Fruit fly (Drosophila melanogaster) whole organism, prepupa: ENCODE measurements around the gene TBC1D16.

Experiments
- CG10631 ChIP-seq: fragments of 200-800 bp; sonication (Bioruptor generic); optimal IDR thresholded peaks from 2 replicates; lab custom pipeline; 2016; ENCODE audit warnings: missing biosample characterization, missing genetic modification characterization
- CG10669 ChIP-seq: fragments of 200-800 bp; sonication (Bioruptor generic); optimal IDR thresholded peaks from 3 replicates; lab custom pipeline; 2018; ENCODE audit warnings: missing biosample characterization, mild to moderate bottlenecking, missing genetic modification characterization, moderate library complexity
- CG11294 ChIP-seq: fragments of 200-800 bp; sonication (Bioruptor generic); IDR thresholded peaks from 2 replicates; pipeline ENCODE4 v1.3.6; 2022; ENCODE audit warnings: missing biosample characterization, missing genetic modification characterization
- CG11762 ChIP-seq: fragments of 200-800 bp; sonication (Bioruptor generic); optimal IDR thresholded peaks from 3 replicates; lab custom pipeline; 2016; ENCODE audit warnings: missing biosample characterization, missing genetic modification characterization; ENCODE audit not compliant: insufficient read depth
- CG15336 ChIP-seq: fragments of 200-800 bp; sonication (Bioruptor generic); IDR thresholded peaks from 2 replicates; pipeline ENCODE4 v1.3.6; 2022; ENCODE audit warnings: missing biosample characterization, missing genetic modification characterization
- CG1621 ChIP-seq: fragments of 200-800 bp; sonication (Bioruptor generic); optimal IDR thresholded peaks from 3 replicates; lab custom pipeline; 2018; ENCODE audit warnings: missing biosample characterization, mild to moderate bottlenecking, missing genetic modification characterization
- CG34406 ChIP-seq: fragments of 200-800 bp; sonication (Bioruptor generic); optimal IDR thresholded peaks from 3 replicates; lab custom pipeline; 2016; ENCODE audit warnings: missing biosample characterization, missing genetic modification characterization
- CG3919 ChIP-seq: fragments of 200-800 bp; sonication (Bioruptor generic); optimal IDR thresholded peaks from 3 replicates; lab custom pipeline; 2016; ENCODE audit warnings: missing biosample characterization, missing genetic modification characterization
- CG4318 ChIP-seq: fragments of 200-800 bp; sonication (Bioruptor generic); optimal IDR thresholded peaks from 3 replicates; lab custom pipeline; 2017; ENCODE audit warnings: missing biosample characterization, mild to moderate bottlenecking, missing genetic modification characterization
- CG6163 ChIP-seq: fragments of 200-800 bp; sonication (Bioruptor generic); IDR thresholded peaks from 3 replicates; pipeline ENCODE4 v1.3.6; 2022; ENCODE audit warnings: missing biosample characterization, missing genetic modification characterization
- CG6276 ChIP-seq: fragments of 200-800 bp; sonication (Bioruptor generic); optimal IDR thresholded peaks from 2 replicates; lab custom pipeline; 2017; ENCODE audit warnings: missing biosample characterization, mild to moderate bottlenecking, missing genetic modification characterization
- CG6792 ChIP-seq: fragments of 200-800 bp; sonication (Bioruptor generic); optimal IDR thresholded peaks from 3 replicates; lab custom pipeline; 2016; ENCODE audit warnings: missing biosample characterization, missing genetic modification characterization
- CG6854 ChIP-seq: fragments of 200-800 bp; sonication (Bioruptor generic); optimal IDR thresholded peaks from 2 replicates; lab custom pipeline; 2017; ENCODE audit warnings: missing biosample characterization, mild to moderate bottlenecking, missing genetic modification characterization
- CG8632 ChIP-seq: fragments of 200-800 bp; sonication (Bioruptor generic); optimal IDR thresholded peaks from 3 replicates; lab custom pipeline; 2016; ENCODE audit warnings: missing biosample characterization, missing genetic modification characterization
- CG9139 ChIP-seq: fragments of 200-800 bp; sonication (Bioruptor generic); optimal IDR thresholded peaks from 3 replicates; lab custom pipeline; 2017; ENCODE audit warnings: missing biosample characterization, mild to moderate bottlenecking, missing genetic modification characterization
- Eip78C ChIP-seq: fragments of 200-800 bp; sonication (Bioruptor generic); peaks from one replicate; lab custom pipeline; 2016; ENCODE audit warnings: missing biosample characterization, missing genetic modification characterization
- Ets96B ChIP-seq: fragments of 200-800 bp; optimal IDR thresholded peaks from 2 replicates; lab custom pipeline; 2019; ENCODE audit warnings: missing biosample characterization, mild to moderate bottlenecking, missing genetic modification characterization, moderate library complexity
- Gug ChIP-seq: fragments of 200-800 bp; sonication (Bioruptor generic); IDR thresholded peaks from 2 replicates; pipeline ENCODE4 v1.3.6; 2022; ENCODE audit warnings: missing biosample characterization, missing genetic modification characterization
- Hr4 ChIP-seq: fragments of 200-800 bp; sonication (Bioruptor generic); optimal IDR thresholded peaks from 3 replicates; lab custom pipeline; 2016; ENCODE audit warnings: missing biosample characterization, missing genetic modification characterization
- OdsH ChIP-seq: fragments of 200-800 bp; sonication (Bioruptor generic); optimal IDR thresholded peaks from 3 replicates; lab custom pipeline; 2016; ENCODE audit warnings: missing biosample characterization, missing genetic modification characterization
- Smox ChIP-seq: fragments of 200-800 bp; sonication (Bioruptor generic); optimal IDR thresholded peaks from 3 replicates; lab custom pipeline; 2016; ENCODE audit warnings: missing biosample characterization, missing genetic modification characterization
- Sox102F ChIP-seq: fragments of 200-800 bp; sonication (Bioruptor generic); optimal IDR thresholded peaks from 2 replicates; lab custom pipeline; 2016; ENCODE audit warnings: missing biosample characterization, mild to moderate bottlenecking, missing genetic modification characterization
- Sox14 ChIP-seq: fragments of 200-800 bp; sonication (Bioruptor generic); optimal IDR thresholded peaks from 3 replicates; lab custom pipeline; 2016; ENCODE audit warnings: missing biosample characterization, missing genetic modification characterization
- Sox15 ChIP-seq: fragments of 200-800 bp; sonication (Bioruptor generic); optimal IDR thresholded peaks from 3 replicates; lab custom pipeline; 2016; ENCODE audit warnings: missing biosample characterization, missing genetic modification characterization
- achi ChIP-seq: fragments of 200-800 bp; sonication (Bioruptor generic); optimal IDR thresholded peaks from 3 replicates; lab custom pipeline; 2016; ENCODE audit warnings: missing biosample characterization, missing genetic modification characterization
- acj6 ChIP-seq: fragments of 200-800 bp; sonication (Bioruptor generic); optimal IDR thresholded peaks from 3 replicates; lab custom pipeline; 2016; ENCODE audit warnings: missing biosample characterization, missing genetic modification characterization
- dac ChIP-seq: fragments of 200-800 bp; sonication (Bioruptor generic); optimal IDR thresholded peaks from 2 replicates; lab custom pipeline; 2017; ENCODE audit warnings: missing biosample characterization, mild to moderate bottlenecking, missing genetic modification characterization
- eg ChIP-seq: fragments of 200-800 bp; sonication (Bioruptor generic); IDR thresholded peaks from 3 replicates; pipeline ENCODE4 v1.3.6; 2022; ENCODE audit warnings: missing biosample characterization, missing genetic modification characterization
- fd85E ChIP-seq: fragments of 200-800 bp; sonication (Bioruptor generic); optimal IDR thresholded peaks from 3 replicates; lab custom pipeline; 2016; ENCODE audit warnings: missing biosample characterization, missing genetic modification characterization
- lz ChIP-seq: fragments of 200-800 bp; sonication (Bioruptor generic); optimal IDR thresholded peaks from 3 replicates; lab custom pipeline; 2016; ENCODE audit warnings: missing biosample characterization, missing genetic modification characterization
- net ChIP-seq: fragments of 200-800 bp; sonication (Bioruptor generic); optimal IDR thresholded peaks from 3 replicates; lab custom pipeline; 2016; ENCODE audit warnings: missing biosample characterization, missing genetic modification characterization
- pdm3 ChIP-seq: fragments of 200-800 bp; sonication (Bioruptor generic); optimal IDR thresholded peaks from 3 replicates; lab custom pipeline; 2016; ENCODE audit warnings: missing biosample characterization, missing genetic modification characterization
- salr ChIP-seq, 2 experiments: fragments of 200-800 bp; sonication (Bioruptor generic); optimal IDR thresholded peaks; 3 replicates each; lab custom pipeline; 2016 to 2018; ENCODE audit warnings: missing biosample characterization in 2 of 2, missing genetic modification characterization in 2 of 2, mild to moderate bottlenecking in 1 of 2
- spab ChIP-seq: fragments of 200-800 bp; sonication (Bioruptor generic); optimal IDR thresholded peaks from 2 replicates; lab custom pipeline; 2017; ENCODE audit warnings: missing biosample characterization, mild to moderate bottlenecking, missing genetic modification characterization, missing genetic modification reagents
- ss ChIP-seq, 2 experiments: fragments of 200-800 bp; sonication (Bioruptor generic); optimal IDR thresholded peaks; 2 replicates in 1 of 2; 3 replicates in 1 of 2; lab custom pipeline; 2017 to 2018; ENCODE audit warnings: mild to moderate bottlenecking in 2 of 2, missing biosample characterization in 2 of 2, missing genetic modification characterization in 2 of 2, moderate library complexity in 1 of 2
- vri ChIP-seq: fragments of 200-800 bp; sonication (Bioruptor generic); optimal IDR thresholded peaks from 3 replicates; lab custom pipeline; 2016; ENCODE audit warnings: missing biosample characterization, mild to moderate bottlenecking, missing genetic modification characterization

The TBC1D16 gene

DNA sequence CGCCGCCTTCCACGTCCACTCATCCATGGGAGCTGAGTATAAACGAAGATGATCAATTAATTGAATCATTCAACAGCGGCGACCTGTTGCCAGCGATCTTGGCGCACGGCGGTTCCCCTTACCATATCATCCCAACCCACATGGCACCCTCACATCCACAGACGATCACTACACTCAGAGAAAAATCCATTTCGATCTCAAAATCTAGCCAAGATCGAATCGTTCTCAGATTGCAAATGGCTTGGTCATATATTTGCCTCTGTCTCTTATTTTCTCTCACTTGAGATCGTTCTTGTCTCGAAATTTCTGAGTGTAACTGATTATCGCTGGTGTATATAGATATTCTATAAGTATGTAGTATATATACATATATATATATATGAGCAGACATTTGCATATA lies 32.9 kb upstream of the TBC1D16 start (continued):
- TF ChIP-seq pdm3 (GFP tag; lab: Kevin White, UChicago) (peak; percentile 60), fd85E (GFP tag; lab: Kevin White, UChicago) (no peak), ss (GFP tag; optimal IDR thresholded peaks at IDR 0.05; lab: Kevin White, UChicago) (no peak), vri (no peak), eg (GFP tag; lab: Robert Waterston, UW) (no peak; the same call in 2 of the 3 replicates), salr (GFP tag; optimal IDR thresholded peaks at IDR 0.05; lab: Kevin White, UChicago) (peak in 1 of 2 experiments; percentile 30), CG15336 (no peak; the same call in 1 of the 2 replicates), CG9139 (GFP tag; lab: Kevin White, UChicago) (no peak), CG3919 (GFP tag; lab: Kevin White, UChicago) (peak; percentile 55), achi (GFP tag; lab: Kevin White, UChicago) (peak; percentile 54), Gug (GFP tag; lab: Robert Waterston, UW) (no peak), CG11294 (0 out of 2 replicates have a peak, but pooled peaks have one; percentile 13), Ets96B (peak; percentile 69), CG4318 (GFP tag; lab: Kevin White, UChicago) (peak; percentile 19), Sox14 (peak; percentile 30), lz (GFP tag; lab: Kevin White, UChicago) (peak; percentile 7), Eip78C (GFP tag; lab: Kevin White, UChicago) (peak; percentile 81), acj6 (GFP tag; lab: Kevin White, UChicago) (peak; percentile 52), CG1621 (tag; lab: Kevin White, UChicago) (no peak), CG6792 (GFP tag; lab: Kevin White, UChicago) (peak; percentile 52), CG10669 (GFP tag; lab: Kevin White, UChicago) (peak; percentile 75), net (GFP tag; lab: Kevin White, UChicago) (peak; percentile 44), CG34406 (peak; percentile 46), CG10631 (GFP tag; lab: Kevin White, UChicago) (peak; percentile 46), CG6854 (GFP tag; lab: Kevin White, UChicago) (no peak)

DNA sequence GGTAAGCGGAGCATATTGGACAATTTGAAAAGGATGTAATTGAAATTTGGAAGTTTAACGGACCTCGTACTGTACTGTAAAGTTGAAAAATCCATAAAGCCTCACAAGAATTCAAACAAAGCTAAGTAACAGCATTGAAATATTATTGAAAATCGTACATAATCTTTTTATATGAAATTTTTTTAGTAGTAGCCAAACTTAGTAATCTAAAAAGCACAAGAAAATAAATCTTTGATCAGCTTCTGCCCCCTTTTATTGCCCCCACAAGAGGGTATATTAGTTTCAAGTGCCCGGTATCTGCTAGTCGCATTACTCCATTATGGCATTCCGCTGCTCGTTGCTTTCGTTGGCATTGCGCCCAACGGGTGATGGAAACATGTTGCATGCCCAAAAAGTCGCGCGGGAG lies 31.4 kb upstream of the TBC1D16 start:
- TF ChIP-seq CG34406 (no peak), achi (GFP tag; lab: Kevin White, UChicago) (peak; percentile 18), CG11762 (no peak), CG6854 (GFP tag; lab: Kevin White, UChicago) (no peak), salr (GFP tag; optimal IDR thresholded peaks at IDR 0.05; lab: Kevin White, UChicago) (peak in 1 of 2 experiments; percentile 62), Sox102F (GFP tag; lab: Kevin White, UChicago) (no peak), OdsH (GFP tag; lab: Kevin White, UChicago) (peak; percentile 17), CG6163 (GFP tag; lab: Robert Waterston, UW) (no peak), Sox14 (no peak), acj6 (GFP tag; lab: Kevin White, UChicago) (peak; percentile 12), CG8632 (GFP tag; lab: Kevin White, UChicago) (no peak), Smox (no peak), spab (no peak), CG6276 (GFP tag; lab: Kevin White, UChicago) (peak; percentile 29), Eip78C (GFP tag; lab: Kevin White, UChicago) (peak; percentile 79), CG10669 (GFP tag; lab: Kevin White, UChicago) (no peak), dac (GFP tag; lab: Kevin White, UChicago) (no peak), Hr4 (peak; percentile 47), Sox15 (GFP tag; lab: Kevin White, UChicago) (no peak)

DNA sequence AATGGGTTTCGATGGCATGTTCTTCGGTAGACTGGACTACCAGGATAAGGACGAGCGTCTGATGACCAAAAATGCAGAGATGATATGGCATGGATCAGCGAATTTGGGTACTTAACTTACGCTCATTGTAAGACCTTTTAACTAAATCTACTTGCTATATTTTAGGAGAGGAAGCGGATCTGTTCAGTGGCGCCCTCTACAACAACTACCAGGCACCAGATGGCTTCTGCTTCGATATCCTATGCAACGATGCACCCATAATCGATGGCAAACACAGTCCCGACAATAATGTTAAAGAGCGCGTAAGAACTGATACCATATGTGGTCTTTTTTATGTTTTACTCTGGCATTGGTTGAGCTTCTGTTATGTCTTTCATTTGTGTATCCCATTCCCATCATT lies 23.5 kb upstream of the TBC1D16 start:
- TF ChIP-seq CG3919 (GFP tag; lab: Kevin White, UChicago) (no peak), CG6163 (GFP tag; lab: Robert Waterston, UW) (no peak)
- TF ChIP-seq, all 60 proteins: peak for 0
